Fruit fly (Drosophila melanogaster): ENCODE data around the gene Argk2.

The Argk2 gene

dm6 chr3L:9011485-9012389, 35.5 kb upstream of the Argk2 start (continued):
- peak; percentile 31 for TF ChIP-seq HmgD (GFP tag; optimal IDR thresholded peaks at IDR 0.05)
- peak; percentile 16 for TF ChIP-seq abd-A (tag; optimal IDR thresholded peaks at IDR 0.05)
- no peak for TF ChIP-seq kah (GFP tag; optimal IDR thresholded peaks at IDR 0.05)
- peak; percentile 59 for TF ChIP-seq slp2 (GFP tag; optimal IDR thresholded peaks at IDR 0.05)
- TF ChIP-seq Deaf1 (tag; optimal IDR thresholded peaks at IDR 0.05) = peak; percentile 61
- TF ChIP-seq CG11696 (GFP tag; IDR thresholded peaks at IDR 0.05) = no peak
- peak; percentile 93 for TF ChIP-seq CG1603 (tag; optimal IDR thresholded peaks at IDR 0.05)
- TF ChIP-seq ken (GFP tag; IDR thresholded peaks at IDR 0.05) = peak; percentile 78; the same call in 2 of the 3 replicates
- TF ChIP-seq CG30403 (GFP tag; optimal IDR thresholded peaks at IDR 0.05) = peak; percentile 66
- no peak for TF ChIP-seq dati (GFP tag; IDR thresholded peaks at IDR 0.05)
- TF ChIP-seq croc (GFP tag; conservative IDR thresholded peaks at IDR 0.05) = peak; percentile 85
- TF ChIP-seq fd3F (GFP tag; optimal IDR thresholded peaks at IDR 0.05) = no peak
- peak; percentile 16 for TF ChIP-seq ab (GFP tag; optimal IDR thresholded peaks at IDR 0.05)
- TF ChIP-seq Side (GFP tag; optimal IDR thresholded peaks at IDR 0.05) = peak; percentile 81
- peak; percentile 85 for TF ChIP-seq Camta (GFP tag; optimal IDR thresholded peaks at IDR 0.05)
- TF ChIP-seq CG11085 (GFP tag; IDR thresholded peaks at IDR 0.05) = no peak
- peak; percentile 68 for TF ChIP-seq CG8944 (GFP tag; optimal IDR thresholded peaks at IDR 0.05)
- TF ChIP-seq al (GFP tag; IDR thresholded peaks at IDR 0.05) = no peak
- TF ChIP-seq Abd-B (GFP tag; optimal IDR thresholded peaks at IDR 0.05) = peak; percentile 86
- peak; percentile 57 for TF ChIP-seq ATbp (GFP tag; optimal IDR thresholded peaks at IDR 0.05)
- TF ChIP-seq CG3847 (GFP tag; IDR thresholded peaks at IDR 0.05) = peak; percentile 27; the same call in 1 of the 2 replicates
- peak; percentile 70; the same call in 1 of the 3 replicates for TF ChIP-seq Optix (GFP tag; IDR thresholded peaks at IDR 0.05)
- peak; percentile 82 for TF ChIP-seq CG12391 (tag; optimal IDR thresholded peaks at IDR 0.05)
- TF ChIP-seq twi (tag; optimal IDR thresholded peaks at IDR 0.05) = peak; percentile 98
- TF ChIP-seq CG9876 (GFP tag; optimal IDR thresholded peaks at IDR 0.05) = peak; percentile 11
- peak; percentile 46 for TF ChIP-seq shn (GFP tag; optimal IDR thresholded peaks at IDR 0.05)
- peak; percentile 68 for TF ChIP-seq NC2β (GFP tag; optimal IDR thresholded peaks at IDR 0.05)
- no peak for TF ChIP-seq tup (GFP tag; optimal IDR thresholded peaks at IDR 0.05)
- peak; percentile 71 for TF ChIP-seq onecut (GFP tag; IDR thresholded peaks at IDR 0.05)
- TF ChIP-seq bab2 (GFP tag; optimal IDR thresholded peaks at IDR 0.05) = peak; percentile 90
- peak; percentile 60 for TF ChIP-seq Asciz (GFP tag; optimal IDR thresholded peaks at IDR 0.05)
- TF ChIP-seq CG4282 (GFP tag; optimal IDR thresholded peaks at IDR 0.05) = no peak
- peak; percentile 71 for TF ChIP-seq CG11247 (GFP tag; IDR thresholded peaks at IDR 0.05)
- peak; percentile 38 for TF ChIP-seq Hmx (GFP tag; optimal IDR thresholded peaks at IDR 0.05)
- no peak for TF ChIP-seq CG17612 (GFP tag; IDR thresholded peaks at IDR 0.05)
- TF ChIP-seq CG17912 (GFP tag; optimal IDR thresholded peaks at IDR 0.05) = no peak
- TF ChIP-seq CG2129 (GFP tag; IDR thresholded peaks at IDR 0.05; ENCODE audit: partially characterized antibody) = no peak
- TF ChIP-seq pan (optimal IDR thresholded peaks at IDR 0.05) = no peak
- TF ChIP-seq pan (GFP tag; optimal IDR thresholded peaks at IDR 0.05 in 1 of 2, IDR thresholded peaks at IDR 0.05 in 1 of 2) = peak in 1 of 2 experiments; percentile 70
- TF ChIP-seq Med (GFP tag) = peak; percentile 85
- TF ChIP-seq ssp (GFP tag; IDR thresholded peaks at IDR 0.05) = peak; percentile 74
- TF ChIP-seq D (optimal IDR thresholded peaks at IDR 0.05) = peak; percentile 33
- TF ChIP-seq D (GFP tag; optimal IDR thresholded peaks at IDR 0.05) = peak; percentile 84
- TF ChIP-seq Ssrp (tag; optimal IDR thresholded peaks at IDR 0.05) = peak; percentile 72
- peak; percentile 63; the same call in 1 of the 3 replicates for TF ChIP-seq CG7357 (GFP tag; IDR thresholded peaks at IDR 0.05)
- no peak for TF ChIP-seq Poxn (GFP tag; IDR thresholded peaks at IDR 0.05)
- no peak for TF ChIP-seq cad (GFP tag; optimal IDR thresholded peaks at IDR 0.05)
- peak; percentile 63 for TF ChIP-seq ap (GFP tag; IDR thresholded peaks at IDR 0.05)
- TF ChIP-seq MESR4 (GFP tag; optimal IDR thresholded peaks at IDR 0.05) = no peak
- peak; percentile 93 for TF ChIP-seq CG8765 (GFP tag; IDR thresholded peaks at IDR 0.05)
